Worm (Caenorhabditis elegans) whole organism, L4 larva: Measurements from ENCODE around the gene Y59A8B.19.

Experiments
- daf-16 ChIP-seq, 3 experiments: sonication (generic microtip); optimal IDR thresholded peaks; 2 replicates each; lab custom pipeline; 2016 to 2017; ENCODE audit warnings: missing genetic modification characterization in 3 of 3, missing genetic modification reagents in 3 of 3, mild to moderate bottlenecking in 2 of 3, missing compliant biosample characterization in 2 of 3, missing biosample characterization in 1 of 3, moderate library complexity in 1 of 3
- fkh-10 ChIP-seq: fragments of 150-350 bp; optimal IDR thresholded peaks from 2 replicates; lab custom pipeline; 2014; ENCODE audit warnings: missing biosample characterization, missing genetic modification reagents, missing genetic modification characterization
- jun-1 ChIP-seq: fragments of 150-350 bp; optimal IDR thresholded peaks from 2 replicates; lab custom pipeline; 2014; ENCODE audit warnings: missing biosample characterization, missing genetic modification reagents, missing genetic modification characterization
- nhr-11 ChIP-seq: fragments of 150-350 bp; optimal IDR thresholded peaks from 2 replicates; lab custom pipeline; 2014; ENCODE audit warnings: missing biosample characterization, missing genetic modification characterization
- nhr-48 ChIP-seq: sonication (generic microtip); optimal IDR thresholded peaks from 2 replicates; lab custom pipeline; 2016; ENCODE audit warnings: mild to moderate bottlenecking, missing genetic modification characterization, missing compliant biosample characterization
- snpc-4 ChIP-seq: fragments of 150-350 bp; optimal IDR thresholded peaks from 2 replicates; lab custom pipeline; 2014; ENCODE audit warnings: missing biosample characterization, missing genetic modification characterization
- tra-1 ChIP-seq: fragments of 200-800 bp; sonication (Bioruptor generic); IDR thresholded peaks from 2 replicates; pipeline ENCODE4 v1.3.6; 2022; ENCODE audit warnings: missing genetic modification reagents, missing genetic modification characterization, missing compliant biosample characterization

DNA sequence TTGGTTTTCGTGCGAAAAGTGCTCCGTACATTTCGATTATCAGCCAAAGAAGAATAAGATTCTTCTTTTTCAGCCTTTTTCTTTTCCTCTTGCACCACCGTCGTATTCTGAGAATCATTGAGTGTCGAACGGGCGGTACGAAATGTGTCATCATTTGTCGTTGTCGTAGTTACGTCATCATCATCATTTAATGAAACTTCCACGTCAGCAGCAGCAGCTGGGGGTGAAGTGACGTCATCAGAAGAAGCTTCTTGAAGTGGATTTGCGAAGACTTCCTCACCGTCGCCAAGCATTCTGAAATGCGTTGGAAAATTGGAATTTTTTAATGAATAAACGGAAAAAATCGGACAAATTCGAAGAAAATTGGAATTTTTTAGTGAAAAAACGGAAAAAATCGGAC, 27.2 kb upstream of the Y59A8B.19 start, which contains the start of gene snx-6:
- TF ChIP-seq daf-16 (GFP tag; optimal IDR thresholded peaks at IDR 0.05; lab: Kevin White, UChicago) (no peak), daf-16 (tag; optimal IDR thresholded peaks at IDR 0.05; lab: Kevin White, UChicago) (no peak), nhr-48 (no peak), nhr-11 (no peak), snpc-4 (no peak), fkh-10 (GFP tag; lab: Kevin White, UChicago) (no peak), tra-1 (GFP tag; lab: Robert Waterston, UW) (no peak), jun-1 (tag; lab: Kevin White, UChicago) (no peak)
